Worm (Caenorhabditis elegans): ENCODE data around the gene mtm-6.

The mtm-6 gene

DNA sequence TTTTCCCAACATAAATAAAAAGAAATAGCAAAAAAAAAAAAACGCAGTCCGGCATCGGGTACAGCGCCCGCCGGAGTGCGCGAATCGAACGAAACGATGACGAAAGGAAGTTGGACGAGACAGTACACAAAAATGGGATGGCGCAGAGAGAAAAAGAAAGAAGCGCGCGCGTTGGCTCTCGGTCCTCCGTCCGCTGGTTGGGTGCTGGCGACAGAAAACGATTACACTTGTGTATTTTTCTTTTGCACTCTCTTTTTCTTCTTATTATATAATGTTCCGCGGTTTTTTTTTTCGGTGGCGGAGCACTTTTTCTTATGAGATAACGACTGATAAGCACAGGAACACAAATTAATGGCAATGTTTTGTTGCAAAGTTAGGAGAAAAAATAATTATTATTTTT is 30.4 kb downstream of the mtm-6 start:
- TF ChIP-seq lin-35 (GFP tag; optimal IDR thresholded peaks at IDR 0.05) (peak in 1 of 3 experiments; percentile 53), attf-5 (GFP tag; optimal IDR thresholded peaks at IDR 0.05) (peak; percentile 71), rcor-1 (GFP tag; IDR thresholded peaks at IDR 0.05) (no peak), Y56A3A.18 (GFP tag; IDR thresholded peaks at IDR 0.05) (no peak), mes-4 (tag; optimal IDR thresholded peaks at IDR 0.05) (no peak), sea-2 (GFP tag; IDR thresholded peaks at IDR 0.05) (no peak), ceh-27 (GFP tag; optimal IDR thresholded peaks at IDR 0.05) (no peak), gei-17 (GFP tag; optimal IDR thresholded peaks at IDR 0.05) (no peak), nfyb-1 (GFP tag; IDR thresholded peaks at IDR 0.05) (peak; percentile 71; the same call in 1 of the 2 replicates), lin-40 (tag; optimal IDR thresholded peaks at IDR 0.05) (peak; percentile 64), rpc-1 (optimal IDR thresholded peaks at IDR 0.05) (no peak), rpc-1 (tag; optimal IDR thresholded peaks at IDR 0.05) (no peak), hlh-26 (GFP tag; conservative IDR thresholded peaks at IDR 0.05) (no peak), cebp-1 (GFP tag; IDR thresholded peaks at IDR 0.05) (peak; percentile 23; the same call in 1 of the 2 replicates), cebp-1 (tag; optimal IDR thresholded peaks at IDR 0.05) (no peak), bed-2 (GFP tag; IDR thresholded peaks at IDR 0.05) (no peak), F10E7.11 (tag; optimal IDR thresholded peaks at IDR 0.05) (no peak), B0261.1 (tag; optimal IDR thresholded peaks at IDR 0.05) (no peak), lin-54 (GFP tag; optimal IDR thresholded peaks at IDR 0.05) (peak; percentile 33), ztf-26 (tag; optimal IDR thresholded peaks at IDR 0.05) (no peak), nhr-120 (GFP tag; IDR thresholded peaks at IDR 0.05) (no peak), snpc-1.3 (tag; optimal IDR thresholded peaks at IDR 0.05; ENCODE audit: insufficient read depth) (no peak), let-607 (tag; optimal IDR thresholded peaks at IDR 0.05) (peak in 1 of 2 experiments; percentile 52), egl-18 (GFP tag; IDR thresholded peaks at IDR 0.05) (no peak), snpc-1.1 (tag; optimal IDR thresholded peaks at IDR 0.05; ENCODE audit: insufficient read depth) (no peak), lir-1 (GFP tag; conservative IDR thresholded peaks at IDR 0.05) (no peak), mcd-1 (GFP tag; IDR thresholded peaks at IDR 0.05) (peak; percentile 49; the same call in 1 of the 2 replicates), K12H6.12 (tag; optimal IDR thresholded peaks at IDR 0.05) (peak; percentile 14), nhr-27 (tag; optimal IDR thresholded peaks at IDR 0.05) (no peak), nhr-80 (tag; optimal IDR thresholded peaks at IDR 0.05) (peak; percentile 91), K11D2.4 (GFP tag; IDR thresholded peaks at IDR 0.05) (peak; percentile 72), aptf-3 (GFP tag; IDR thresholded peaks at IDR 0.05) (no peak), hrde-1 (tag; optimal IDR thresholded peaks at IDR 0.05; ENCODE audit: borderline replicate concordance) (no peak), atf-7 (tag; optimal IDR thresholded peaks at IDR 0.05) (no peak), hlh-12 (tag; optimal IDR thresholded peaks at IDR 0.05) (no peak), ztf-18 (tag; optimal IDR thresholded peaks at IDR 0.05) (peak; percentile 61), hmg-1.2 (GFP tag; IDR thresholded peaks at IDR 0.05) (peak; percentile 91), F37B4.10 (GFP tag; IDR thresholded peaks at IDR 0.05) (no peak), snpc-4 (GFP tag; optimal IDR thresholded peaks at IDR 0.05) (no peak), snpc-4 (tag; optimal IDR thresholded peaks at IDR 0.05) (peak in 1 of 4 experiments; percentile 15), dpl-1 (GFP tag; optimal IDR thresholded peaks at IDR 0.05) (no peak), let-526 (GFP tag; IDR thresholded peaks at IDR 0.05) (no peak), akir-1 (GFP tag; optimal IDR thresholded peaks at IDR 0.05) (no peak), tbp1 (GFP tag; optimal IDR thresholded peaks at IDR 0.05) (peak; percentile 6), xnd-1 (tag; optimal IDR thresholded peaks at IDR 0.05) (no peak)
